Worm (Caenorhabditis elegans): ENCODE data around the gene srw-138.
"Not testable (repeated sequence)": the region's sequence is repeated elsewhere in the genome, so short reads cannot be mapped to it uniquely, and the experiment has no call there.

Gene srw-138

ce11 chrV:2976287-2976686 is 13.4 kb upstream of the srw-138 start, which contains the start of gene srw-124:
Gene srw-124, plus strand, starts transcription at chrV:2976587.
- no peak for TF ChIP-seq rcor-1 (GFP tag; IDR thresholded peaks at IDR 0.05)
- TF ChIP-seq nhr-90 (tag; optimal IDR thresholded peaks at IDR 0.05), result no peak
- TF ChIP-seq B0019.2 (GFP tag; conservative IDR thresholded peaks at IDR 0.05), result no peak

DNA sequence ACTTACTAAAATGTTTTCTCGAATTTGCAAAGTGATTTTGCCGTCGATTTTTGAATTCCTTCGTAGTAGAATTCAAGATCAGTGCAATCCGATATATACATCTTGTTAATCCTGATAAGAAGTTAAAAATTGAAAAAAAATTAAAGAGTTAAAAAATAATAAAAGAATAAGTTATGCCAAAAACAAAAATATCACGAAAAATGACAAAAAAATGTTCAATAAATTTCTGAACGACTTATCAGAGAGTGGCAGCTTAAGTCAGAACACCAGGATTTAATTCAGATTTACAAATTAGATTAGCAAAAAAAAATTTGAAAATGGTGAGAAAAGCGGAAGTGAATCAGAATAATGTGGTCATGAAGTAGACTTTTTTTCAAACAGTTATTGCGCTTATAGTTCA is 12.4 kb upstream of the srw-138 start, which contains the start of gene srw-123:
Gene srw-123, minus strand, starts transcription at position 101 of the 400 bp plus-strand sequence.
- not testable (repeated sequence) for TF ChIP-seq T26A5.8 (tag; optimal IDR thresholded peaks at IDR 0.05); ccch-3 (GFP tag; optimal IDR thresholded peaks at IDR 0.05); ceh-100 (GFP tag; IDR thresholded peaks at IDR 0.05)

ce11 chrV:2971307-2971999 is 8.6 kb upstream of the srw-138 start, which contains the start of gene srw-129:
Gene srw-129, plus strand, starts transcription at chrV:2971949.
- TF ChIP-seq snpc-1.1 (tag; optimal IDR thresholded peaks at IDR 0.05; ENCODE audit: insufficient read depth) (peak; percentile 84), sdz-38 (tag; optimal IDR thresholded peaks at IDR 0.05) (no peak), snpc-4 (GFP tag; optimal IDR thresholded peaks at IDR 0.05) (no peak), snpc-4 (tag; optimal IDR thresholded peaks at IDR 0.05) (peak in 3 of 4 experiments; percentile 51 to 95 (median 91)), hmg-1.2 (GFP tag; IDR thresholded peaks at IDR 0.05) (no peak), rpc-1 (optimal IDR thresholded peaks at IDR 0.05) (no peak), rpc-1 (tag; optimal IDR thresholded peaks at IDR 0.05) (peak; percentile 22)

DNA sequence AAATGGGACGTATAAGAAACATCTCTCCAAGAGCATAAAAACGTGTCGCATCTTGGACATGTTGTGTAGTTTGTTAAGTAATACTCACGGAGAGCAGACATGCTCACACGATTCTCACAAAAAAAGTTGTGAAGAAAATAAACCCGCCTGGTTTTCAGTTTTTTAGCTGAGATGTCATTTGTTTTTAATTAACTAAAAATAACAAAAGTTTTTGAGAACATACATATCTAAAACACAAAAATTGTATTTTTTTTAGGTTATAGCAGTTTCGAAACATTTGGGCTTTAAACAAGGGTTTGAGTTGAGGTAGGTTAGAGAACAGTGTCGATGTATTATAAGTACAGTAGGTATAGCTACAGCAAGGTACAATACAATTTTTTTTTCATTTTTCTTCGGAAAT is 1.9 kb upstream of the srw-138 start, which contains the start of gene srh-88:
Gene srh-88, minus strand, starts transcription at position 101 of the 400 bp plus-strand sequence.
- TF ChIP-seq mes-4 (tag; optimal IDR thresholded peaks at IDR 0.05), result no peak
- no peak for TF ChIP-seq attf-5 (GFP tag; optimal IDR thresholded peaks at IDR 0.05)
- TF ChIP-seq ztf-18 (tag; optimal IDR thresholded peaks at IDR 0.05), result no peak
- TF ChIP-seq ztf-26 (tag; optimal IDR thresholded peaks at IDR 0.05), result no peak
- no peak for TF ChIP-seq lsy-27 (tag; optimal IDR thresholded peaks at IDR 0.05; ENCODE audit: borderline replicate concordance, insufficient read depth)
- no peak for TF ChIP-seq B0336.3 (GFP tag; IDR thresholded peaks at IDR 0.05)
- TF ChIP-seq attf-3 (GFP tag; conservative IDR thresholded peaks at IDR 0.05), result no peak
- no peak for TF ChIP-seq F22D6.2 (tag; optimal IDR thresholded peaks at IDR 0.05)
- no peak for TF ChIP-seq unc-62 (GFP tag; optimal IDR thresholded peaks at IDR 0.05)
- TF ChIP-seq K12H6.12 (tag; optimal IDR thresholded peaks at IDR 0.05), result no peak
- TF ChIP-seq F37B4.10 (GFP tag; IDR thresholded peaks at IDR 0.05), result no peak
- TF ChIP-seq ceh-100 (GFP tag; IDR thresholded peaks at IDR 0.05), result no peak
- no peak for TF ChIP-seq lin-26 (GFP tag; IDR thresholded peaks at IDR 0.05)
- no peak for TF ChIP-seq pbrm-1 (GFP tag; IDR thresholded peaks at IDR 0.05)
- TF ChIP-seq B0261.1 (tag; optimal IDR thresholded peaks at IDR 0.05), result no peak

- TF ChIP-seq tbp1 (GFP tag; optimal IDR thresholded peaks at IDR 0.05) (no peak), bed-2 (GFP tag; IDR thresholded peaks at IDR 0.05) (no peak), rcor-1 (GFP tag; IDR thresholded peaks at IDR 0.05) (no peak), aptf-3 (GFP tag; IDR thresholded peaks at IDR 0.05) (no peak), nhr-80 (tag; optimal IDR thresholded peaks at IDR 0.05) (no peak), ceh-79 (tag; optimal IDR thresholded peaks at IDR 0.05) (no peak), rec-8 (tag; optimal IDR thresholded peaks at IDR 0.05) (no peak), Y56A3A.18 (GFP tag; IDR thresholded peaks at IDR 0.05) (no peak), ccch-3 (GFP tag; optimal IDR thresholded peaks at IDR 0.05) (no peak), attf-3 (GFP tag; conservative IDR thresholded peaks at IDR 0.05) (no peak), F57A8.1 (GFP tag; optimal IDR thresholded peaks at IDR 0.05) (no peak), ama-1 (optimal IDR thresholded peaks at IDR 0.05) (no peak), ama-1 (GFP tag; optimal IDR thresholded peaks at IDR 0.05) (no peak), attf-6 (GFP tag; IDR thresholded peaks at IDR 0.05) (no peak), T07F8.4 (tag; optimal IDR thresholded peaks at IDR 0.05) (no peak), cebp-2 (GFP tag; IDR thresholded peaks at IDR 0.05) (no peak), tlf-1 (GFP tag; optimal IDR thresholded peaks at IDR 0.05) (no peak), F52B5.7 (tag; optimal IDR thresholded peaks at IDR 0.05) (no peak), dpff-1 (tag; optimal IDR thresholded peaks at IDR 0.05) (no peak)
Measured at ce11 chrV:2960894-2961293, 2.0 kb downstream of the srw-138 start, which contains the start of gene srw-144. Gene srw-144, minus strand, starts transcription at chrV:2960994.

All from whole organism, young adult.